Fruit fly (Drosophila melanogaster) whole organism, prepupa: ENCODE data around the gene CG43391.

ENCODE experiments used
- CG6808 ChIP-seq: fragments of 200-800 bp; sonication (Bioruptor generic); optimal IDR thresholded peaks from 3 replicates; lab custom pipeline; 2017; ENCODE audit warnings: missing biosample characterization, missing genetic modification characterization, mild to moderate bottlenecking, moderate library complexity, missing genetic modification reagents
- CG7368 ChIP-seq: fragments of 200-800 bp; sonication (Bioruptor generic); optimal IDR thresholded peaks from 3 replicates; lab custom pipeline; 2016; ENCODE audit warnings: missing biosample characterization, missing genetic modification characterization
- CG8119 ChIP-seq: fragments of 200-800 bp; sonication (Bioruptor generic); IDR thresholded peaks from 3 replicates; pipeline ENCODE4 v1.3.6; 2022; ENCODE audit warnings: missing biosample characterization, missing genetic modification characterization
- CG8632 ChIP-seq: fragments of 200-800 bp; sonication (Bioruptor generic); optimal IDR thresholded peaks from 3 replicates; lab custom pipeline; 2016; ENCODE audit warnings: missing biosample characterization, missing genetic modification characterization
- Eip75B ChIP-seq: fragments of 200-800 bp; sonication (Bioruptor generic); optimal IDR thresholded peaks from 3 replicates; lab custom pipeline; 2016; ENCODE audit warnings: missing biosample characterization, missing genetic modification characterization
- Lpt ChIP-seq: fragments of 200-800 bp; sonication (Bioruptor generic); optimal IDR thresholded peaks from 3 replicates; lab custom pipeline; 2016; ENCODE audit warnings: missing biosample characterization, missing genetic modification characterization
- Sox102F ChIP-seq: fragments of 200-800 bp; sonication (Bioruptor generic); optimal IDR thresholded peaks from 2 replicates; lab custom pipeline; 2016; ENCODE audit warnings: missing biosample characterization, mild to moderate bottlenecking, missing genetic modification characterization
- topi ChIP-seq: fragments of 200-800 bp; sonication (Bioruptor generic); optimal IDR thresholded peaks from 3 replicates; lab custom pipeline; 2016; ENCODE audit warnings: missing biosample characterization, missing genetic modification characterization

DNA sequence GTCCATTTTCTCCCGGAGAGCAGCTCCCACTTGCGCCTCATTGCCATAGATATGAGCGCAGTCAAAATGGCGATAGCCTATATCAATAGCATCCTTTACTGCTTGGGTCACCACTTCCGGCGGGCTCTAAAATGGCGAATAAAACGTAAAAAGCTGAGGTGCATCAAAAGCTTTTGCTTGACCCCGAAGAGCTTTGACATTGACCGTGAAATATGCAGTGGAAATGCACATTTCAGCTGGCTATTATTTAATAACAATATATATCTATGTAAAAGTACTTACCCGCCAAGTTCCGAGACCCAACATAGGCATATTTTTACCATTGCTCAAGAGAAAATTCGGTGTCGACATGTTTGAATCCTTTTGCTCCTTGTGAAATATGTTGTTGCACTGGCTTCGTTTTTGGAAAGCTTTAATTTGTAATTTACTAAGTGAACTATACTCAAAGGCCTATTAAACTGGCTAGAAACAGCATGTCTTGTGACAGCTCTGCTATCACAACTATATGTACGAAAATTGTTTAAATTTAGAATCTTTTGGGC is 44.9 kb upstream of the CG43391 start, which contains the start of gene CG6083:
- TF ChIP-seq CG6808 (GFP tag; lab: Kevin White, UChicago) (no peak), CG8119 (no peak), CG7368 (no peak), Sox102F (GFP tag; lab: Kevin White, UChicago) (no peak), Eip75B (GFP tag; lab: Kevin White, UChicago) (no peak), Lpt (GFP tag; lab: Kevin White, UChicago) (no peak), topi (GFP tag; lab: Kevin White, UChicago) (no peak), CG8632 (GFP tag; lab: Kevin White, UChicago) (no peak)
